Worm (Caenorhabditis elegans) whole organism, midembryonic: ENCODE data around the gene T13C2.2.
A peak's percentile ranks its signal among the peaks of the same experiment; 100 is the strongest.
"Not testable (repeated sequence)": the region's sequence is repeated elsewhere in the genome, so short reads cannot be mapped to it uniquely, and the experiment has no call there.

Source experiments
- T22C8.4 ChIP-seq: fragments of 200-800 bp; sonication (Bioruptor generic); IDR thresholded peaks from 2 replicates; pipeline ENCODE4 v1.3.6; 2022; ENCODE audit warnings: missing genetic modification characterization, missing compliant biosample characterization
- cog-1 ChIP-seq: sonication (generic microtip); optimal IDR thresholded peaks from 2 replicates; lab custom pipeline; 2016; ENCODE audit warnings: missing genetic modification characterization, missing compliant biosample characterization
- flt-1 ChIP-seq: fragments of 200-800 bp; sonication (Bioruptor generic); IDR thresholded peaks from 2 replicates; pipeline ENCODE4 v1.3.6; 2022; ENCODE audit warnings: missing genetic modification characterization, missing compliant biosample characterization
- klf-2 ChIP-seq: fragments of 200-800 bp; sonication (Bioruptor generic); conservative IDR thresholded peaks from 2 replicates; pipeline ENCODE4 v1.3.6; 2022; ENCODE audit warnings: missing genetic modification reagents, missing genetic modification characterization, missing compliant biosample characterization
- med-1 ChIP-seq: sonication (generic microtip); optimal IDR thresholded peaks from 2 replicates; lab custom pipeline; 2017; ENCODE audit warnings: missing genetic modification characterization, mild to moderate bottlenecking, missing compliant biosample characterization, antibody characterized with exemption, missing genetic modification reagents; ENCODE audit not compliant: insufficient read depth
- ref-1 ChIP-seq: fragments of 200-800 bp; sonication (Bioruptor generic); conservative IDR thresholded peaks from 2 replicates; pipeline ENCODE4 v1.3.6; 2022; ENCODE audit warnings: missing genetic modification reagents, missing genetic modification characterization, missing compliant biosample characterization
- tab-1 ChIP-seq: fragments of 200-800 bp; sonication (Bioruptor generic); IDR thresholded peaks from 2 replicates; pipeline ENCODE4 v1.3.6; 2022; ENCODE audit warnings: missing genetic modification characterization, missing compliant biosample characterization
- ztf-23 ChIP-seq: fragments of 200-800 bp; sonication (Bioruptor generic); IDR thresholded peaks from 2 replicates; pipeline ENCODE4 v1.3.6; 2022; ENCODE audit warnings: missing genetic modification reagents, missing genetic modification characterization, missing compliant biosample characterization
- ztf-29 ChIP-seq: fragments of 200-800 bp; sonication (Bioruptor generic); IDR thresholded peaks from 2 replicates; pipeline ENCODE4 v1.3.6; 2022; ENCODE audit warnings: missing genetic modification reagents, missing genetic modification characterization, missing compliant biosample characterization

T13C2.2 gene

ce11 chrII:6754671-6755224, 37.2 kb upstream of the T13C2.2 start, which contains the start of the genes srx-95 and fis-1:
srx-95 (minus strand) TSS chrII:6754771.
fis-1 (plus strand) TSS chrII:6755174.
- no peak for TF ChIP-seq T22C8.4 (GFP tag; lab: Robert Waterston, UW)
- TF ChIP-seq ref-1 (GFP tag; lab: Robert Waterston, UW) = no peak
- TF ChIP-seq ztf-29 (GFP tag; lab: Robert Waterston, UW) = no peak
- no peak for TF ChIP-seq ztf-23 (GFP tag; lab: Robert Waterston, UW)
- no peak for TF ChIP-seq cog-1
- no peak for TF ChIP-seq med-1 (GFP tag; lab: Kevin White, UChicago)
- no peak for TF ChIP-seq tab-1 (GFP tag; lab: Robert Waterston, UW)
- no peak for TF ChIP-seq klf-2 (GFP tag; lab: Robert Waterston, UW)
- TF ChIP-seq flt-1 (GFP tag; lab: Robert Waterston, UW) = no peak

ce11 chrII:6756232-6756631, 35.8 kb upstream of the T13C2.2 start, which contains the start of gene F41G3.3:
F41G3.3 (plus strand) TSS chrII:6756532.
- TF ChIP-seq ref-1 (GFP tag; lab: Robert Waterston, UW) (no peak), ztf-23 (GFP tag; lab: Robert Waterston, UW) (no peak)

ce11 chrII:6764734-6765133, 27.3 kb upstream of the T13C2.2 start, which contains the start of gene nlp-50:
nlp-50 (plus strand) TSS chrII:6765034.
- TF ChIP-seq ztf-29 (GFP tag; lab: Robert Waterston, UW) = no peak
- no peak for TF ChIP-seq cog-1
- TF ChIP-seq T22C8.4 (GFP tag; lab: Robert Waterston, UW) = no peak
- no peak for TF ChIP-seq ztf-23 (GFP tag; lab: Robert Waterston, UW)
- TF ChIP-seq med-1 (GFP tag; lab: Kevin White, UChicago) = no peak
- TF ChIP-seq flt-1 (GFP tag; lab: Robert Waterston, UW) = no peak
- TF ChIP-seq ref-1 (GFP tag; lab: Robert Waterston, UW) = no peak
- TF ChIP-seq tab-1 (GFP tag; lab: Robert Waterston, UW) = no peak
- TF ChIP-seq klf-2 (GFP tag; lab: Robert Waterston, UW) = no peak

- TF ChIP-seq klf-2 (GFP tag; lab: Robert Waterston, UW) (no peak), ztf-29 (GFP tag; lab: Robert Waterston, UW) (no peak), flt-1 (GFP tag; lab: Robert Waterston, UW) (no peak)
Measured at ce11 chrII:6768014-6768413, 24.0 kb upstream of the T13C2.2 start, which contains the start of gene F41G3.18. F41G3.18 (plus strand) TSS chrII:6768314.

- TF ChIP-seq klf-2 (GFP tag; lab: Robert Waterston, UW) (no peak), ztf-29 (GFP tag; lab: Robert Waterston, UW) (no peak), med-1 (GFP tag; lab: Kevin White, UChicago) (no peak), T22C8.4 (GFP tag; lab: Robert Waterston, UW) (no peak)
Measured at ce11 chrII:6770030-6770429, 22.0 kb upstream of the T13C2.2 start.

- TF ChIP-seq tab-1 (GFP tag; lab: Robert Waterston, UW) = no peak
- TF ChIP-seq ztf-23 (GFP tag; lab: Robert Waterston, UW) = no peak
- no peak for TF ChIP-seq klf-2 (GFP tag; lab: Robert Waterston, UW)
- no peak for TF ChIP-seq cog-1
- TF ChIP-seq flt-1 (GFP tag; lab: Robert Waterston, UW) = no peak
- no peak for TF ChIP-seq med-1 (GFP tag; lab: Kevin White, UChicago)
- no peak for TF ChIP-seq ref-1 (GFP tag; lab: Robert Waterston, UW)
Measured at ce11 chrII:6772482-6772881, 19.5 kb upstream of the T13C2.2 start.

ce11 chrII:6775076-6775475, 16.9 kb upstream of the T13C2.2 start, which contains the start of gene agr-1:
agr-1 (minus strand) TSS chrII:6775176.
- TF ChIP-seq flt-1 (GFP tag; lab: Robert Waterston, UW); med-1 (GFP tag; lab: Kevin White, UChicago); tab-1 (GFP tag; lab: Robert Waterston, UW): not testable (repeated sequence)

- TF ChIP-seq med-1 (GFP tag; lab: Kevin White, UChicago) (peak; percentile 6), ztf-23 (GFP tag; lab: Robert Waterston, UW) (peak; percentile 67), ref-1 (GFP tag; lab: Robert Waterston, UW) (no peak)
Measured at ce11 chrII:6776418-6777034, 15.5 kb upstream of the T13C2.2 start, which contains the start of gene ssup-72. ssup-72 (plus strand) TSS chrII:6776598.

ce11 chrII:6779104-6779503, 12.9 kb upstream of the T13C2.2 start, which contains the start of gene T13C2.7:
T13C2.7 (plus strand) TSS chrII:6779404.
- TF ChIP-seq med-1 (GFP tag; lab: Kevin White, UChicago) = no peak
- no peak for TF ChIP-seq ztf-23 (GFP tag; lab: Robert Waterston, UW)
- TF ChIP-seq cog-1 = no peak

- TF ChIP-seq ztf-29 (GFP tag; lab: Robert Waterston, UW) (no peak), flt-1 (GFP tag; lab: Robert Waterston, UW) (no peak), cog-1 (no peak), tab-1 (GFP tag; lab: Robert Waterston, UW) (no peak), ztf-23 (GFP tag; lab: Robert Waterston, UW) (no peak)
Measured at ce11 chrII:6781231-6781630, 10.8 kb upstream of the T13C2.2 start.
